Worm (Caenorhabditis elegans): ENCODE results near the gene ztf-30.

ce11 chrIII:8560836-8561235, 36.8 kb downstream of the ztf-30 start, which contains the start of gene acdh-6:
- TF ChIP-seq ref-1 (GFP tag; conservative IDR thresholded peaks at IDR 0.05) (no peak), ztf-23 (GFP tag; IDR thresholded peaks at IDR 0.05) (no peak)
